Fruit fly (Drosophila melanogaster): ENCODE data around the gene sev.

Gene sev

DNA sequence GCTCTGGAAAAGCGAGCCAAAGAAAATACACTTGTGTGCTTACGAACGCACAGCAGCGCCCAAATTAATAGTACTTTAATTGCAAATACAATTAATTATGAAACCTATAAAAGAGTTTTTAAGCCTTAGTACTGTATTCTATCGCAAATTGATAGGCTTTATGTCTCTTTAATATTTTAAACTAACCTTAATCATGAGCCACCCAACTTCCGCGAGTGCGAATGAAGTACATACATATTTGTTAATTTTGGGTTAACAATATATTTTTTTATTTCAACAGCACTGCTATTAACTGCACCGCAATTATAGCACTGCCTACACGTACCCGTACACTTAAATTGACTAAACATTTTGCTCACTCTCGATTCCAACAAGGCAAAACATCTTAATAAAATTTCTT lies 4.9 kb downstream of the sev start (continued):
- TF ChIP-seq Kr (GFP tag; optimal IDR thresholded peaks at IDR 0.05) (no peak), nau (GFP tag; optimal IDR thresholded peaks at IDR 0.05) (no peak), CG15073 (GFP tag; optimal IDR thresholded peaks at IDR 0.05) (no peak), CG12299 (tag; optimal IDR thresholded peaks at IDR 0.05) (no peak), CG13123 (GFP tag; optimal IDR thresholded peaks at IDR 0.05) (no peak), jumu (GFP tag; optimal IDR thresholded peaks at IDR 0.05) (no peak), Ets97D (GFP tag; optimal IDR thresholded peaks at IDR 0.05) (no peak), Sox102F (GFP tag; optimal IDR thresholded peaks at IDR 0.05) (peak; percentile 72), CG7556 (GFP tag; optimal IDR thresholded peaks at IDR 0.05) (peak; percentile 76), Chrac-16 (GFP tag; optimal IDR thresholded peaks at IDR 0.05) (peak; percentile 19), CG31388 (GFP tag; optimal IDR thresholded peaks at IDR 0.05) (no peak), CG33557 (GFP tag; optimal IDR thresholded peaks at IDR 0.05) (no peak), Aef1 (GFP tag; IDR thresholded peaks at IDR 0.05) (peak; percentile 56; the same call in 2 of the 3 replicates), CG10274 (GFP tag; optimal IDR thresholded peaks at IDR 0.05) (no peak), CG4854 (GFP tag; optimal IDR thresholded peaks at IDR 0.05) (no peak), MTF-1 (GFP tag; optimal IDR thresholded peaks at IDR 0.05; ENCODE audit: borderline replicate concordance) (no peak), CG13894 (tag; optimal IDR thresholded peaks at IDR 0.05) (no peak), CG10267 (tag; optimal IDR thresholded peaks at IDR 0.05) (no peak), sima (GFP tag; optimal IDR thresholded peaks at IDR 0.05) (no peak), CG9932 (GFP tag; IDR thresholded peaks at IDR 0.05) (0 out of 2 replicates have a peak, but pooled peaks have one; percentile 21), Ravus (GFP tag; IDR thresholded peaks at IDR 0.05) (no peak), lab (GFP tag; optimal IDR thresholded peaks at IDR 0.05) (peak; percentile 77), klu (GFP tag; IDR thresholded peaks at IDR 0.05) (0 out of 2 replicates have a peak, but pooled peaks have one; percentile 14), bigmax (GFP tag; optimal IDR thresholded peaks at IDR 0.05) (no peak), CG6175 (GFP tag; IDR thresholded peaks at IDR 0.05) (no peak), row (GFP tag; IDR thresholded peaks at IDR 0.05) (peak; percentile 64), z (GFP tag; IDR thresholded peaks at IDR 0.05) (no peak), CG3847 (GFP tag; IDR thresholded peaks at IDR 0.05) (0 out of 2 replicates have a peak, but pooled peaks have one; percentile 16), crol (GFP tag; IDR thresholded peaks at IDR 0.05) (no peak), tx (GFP tag; optimal IDR thresholded peaks at IDR 0.05) (no peak), CG13424 (tag; optimal IDR thresholded peaks at IDR 0.05) (peak; percentile 59), Nf-YA (GFP tag; IDR thresholded peaks at IDR 0.05) (no peak), h (optimal IDR thresholded peaks at IDR 0.05) (no peak), sob (GFP tag; IDR thresholded peaks at IDR 0.05) (peak; percentile 55; the same call in 1 of the 2 replicates), H2.0 (GFP tag; IDR thresholded peaks at IDR 0.05) (peak; percentile 26; the same call in 1 of the 2 replicates), CG18011 (GFP tag; optimal IDR thresholded peaks at IDR 0.05) (no peak), sc (optimal IDR thresholded peaks at IDR 0.05) (no peak), sc (GFP tag; optimal IDR thresholded peaks at IDR 0.05) (no peak), pan (optimal IDR thresholded peaks at IDR 0.05) (no peak), pan (GFP tag; optimal IDR thresholded peaks at IDR 0.05 in 1 of 2, IDR thresholded peaks at IDR 0.05 in 1 of 2) (no peak), CG1832 (GFP tag; optimal IDR thresholded peaks at IDR 0.05) (no peak), her (GFP tag; optimal IDR thresholded peaks at IDR 0.05) (no peak), CG12942 (GFP tag; optimal IDR thresholded peaks at IDR 0.05) (no peak), Hey (tag; optimal IDR thresholded peaks at IDR 0.05) (no peak), CG11398 (GFP tag; optimal IDR thresholded peaks at IDR 0.05) (no peak), Meics (GFP tag; optimal IDR thresholded peaks at IDR 0.05) (peak; percentile 69), nmo (GFP tag; optimal IDR thresholded peaks at IDR 0.05) (peak; percentile 70), abd-A (tag; optimal IDR thresholded peaks at IDR 0.05) (no peak), gcm2 (GFP tag; optimal IDR thresholded peaks at IDR 0.05) (no peak), Trl (optimal IDR thresholded peaks at IDR 0.05) (no peak), Trl (GFP tag; optimal IDR thresholded peaks at IDR 0.05) (no peak), exex (tag; optimal IDR thresholded peaks at IDR 0.05) (no peak), CG7963 (GFP tag; IDR thresholded peaks at IDR 0.05; ENCODE audit: partially characterized antibody) (no peak)
